Fruit fly (Drosophila melanogaster): Measurements from ENCODE around the gene Cyp28d1.

DNA sequence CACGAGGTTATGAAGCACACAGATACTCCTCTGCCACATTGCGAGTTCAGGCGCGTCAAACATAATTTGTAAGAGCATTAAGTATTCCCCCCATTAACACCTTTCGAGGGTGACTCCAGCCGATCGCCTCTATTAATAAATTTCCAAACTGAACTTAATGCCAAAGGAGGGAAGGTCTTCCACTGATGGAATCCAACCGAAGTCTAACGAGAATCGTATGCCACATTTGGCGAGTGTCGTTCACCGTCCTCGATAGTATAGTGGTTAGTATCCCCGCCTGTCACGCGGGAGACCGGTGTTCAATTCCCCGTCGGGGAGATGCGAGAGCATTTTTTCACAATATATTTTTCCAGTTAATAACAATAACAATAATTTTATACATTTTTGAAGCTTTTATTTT, 30.3 kb downstream of the Cyp28d1 start:
- TF ChIP-seq CG12219 (GFP tag; optimal IDR thresholded peaks at IDR 0.05) (no peak), seq (GFP tag; IDR thresholded peaks at IDR 0.05) (no peak), CG4360 (GFP tag; IDR thresholded peaks at IDR 0.05) (no peak), CG4424 (GFP tag; optimal IDR thresholded peaks at IDR 0.05) (no peak), ERR (GFP tag; optimal IDR thresholded peaks at IDR 0.05) (no peak), Dref (GFP tag; IDR thresholded peaks at IDR 0.05) (no peak), grau (tag; optimal IDR thresholded peaks at IDR 0.05) (no peak), Dad (GFP tag; optimal IDR thresholded peaks at IDR 0.05) (no peak)

Measured in whole organism, embryonic.